Worm (Caenorhabditis elegans) whole organism, L4/young adult: ENCODE measurements around the gene Y49G5A.1.

Experiments
- W03F9.2 ChIP-seq: fragments of 150-350 bp; optimal IDR thresholded peaks from 2 replicates; lab custom pipeline; 2014; ENCODE audit warnings: missing biosample characterization, missing genetic modification characterization
- dao-5 ChIP-seq: sonication (generic microtip); optimal IDR thresholded peaks from 2 replicates; lab custom pipeline; 2016; ENCODE audit warnings: missing genotype, missing genetic modification characterization, moderate library complexity, missing compliant biosample characterization
- him-1 ChIP-seq: sonication (generic microtip); optimal IDR thresholded peaks from 2 replicates; lab custom pipeline; 2016; ENCODE audit warnings: missing genotype, missing genetic modification reagents, missing genetic modification characterization, missing compliant biosample characterization

ce11 chrV:5295940-5296339 lies 8.8 kb upstream of the Y49G5A.1 start:
- TF ChIP-seq W03F9.2 (tag; lab: Kevin White, UChicago): no peak
- TF ChIP-seq him-1 (tag; lab: Kevin White, UChicago): no peak
- no peak for TF ChIP-seq dao-5 (tag; lab: Kevin White, UChicago)
